Fruit fly (Drosophila melanogaster) whole organism, embryonic: Measurements from ENCODE around the gene Tmep.

ENCODE experiments used
- Asciz ChIP-seq: fragments of 200-800 bp; sonication (Bioruptor generic); optimal IDR thresholded peaks from 2 replicates; lab custom pipeline; 2017; ENCODE audit warnings: missing biosample characterization, mild to moderate bottlenecking, missing genetic modification characterization, missing genetic modification reagents
- Atf6 ChIP-seq: fragments of 200-800 bp; sonication (Bioruptor generic); IDR thresholded peaks from 2 replicates; pipeline ENCODE4 v1.3.6; 2022; ENCODE audit warnings: missing biosample characterization, missing genetic modification characterization
- BEAF-32 ChIP-seq: fragments of 200-800 bp; sonication (Bioruptor generic); optimal IDR thresholded peaks from 3 replicates; lab custom pipeline; 2017; ENCODE audit warnings: missing biosample characterization, missing genetic modification characterization, mild to moderate bottlenecking, moderate library complexity, missing genetic modification reagents
- CG11456 ChIP-seq: fragments of 200-800 bp; sonication (Bioruptor generic); IDR thresholded peaks from 3 replicates; pipeline ENCODE4 v1.3.6; 2022; ENCODE audit warnings: missing biosample characterization, missing genetic modification characterization
- CG11560 ChIP-seq: fragments of 200-800 bp; sonication (Bioruptor generic); IDR thresholded peaks from 3 replicates; pipeline ENCODE4 v1.3.6; 2022; ENCODE audit warnings: missing biosample characterization, missing genetic modification characterization
- CG14710 ChIP-seq: fragments of 200-800 bp; sonication (Bioruptor generic); optimal IDR thresholded peaks from 3 replicates; lab custom pipeline; 2019; ENCODE audit warnings: missing biosample characterization, mild to moderate bottlenecking, missing genetic modification characterization, moderate library complexity
- CG14860 ChIP-seq: fragments of 200-800 bp; sonication (Bioruptor generic); IDR thresholded peaks from 3 replicates; pipeline ENCODE4 v1.3.6; 2022; ENCODE audit warnings: missing biosample characterization, missing genetic modification characterization; ENCODE audit not compliant: partially characterized antibody
- CG1603 ChIP-seq: fragments of 200-800 bp; sonication (Bioruptor generic); optimal IDR thresholded peaks from 2 replicates; lab custom pipeline; 2019; ENCODE audit warnings: missing biosample characterization, mild to moderate bottlenecking, missing genetic modification characterization, moderate library complexity
- CG16863 ChIP-seq: fragments of 200-800 bp; sonication (Bioruptor generic); optimal IDR thresholded peaks from 3 replicates; lab custom pipeline; 2016; ENCODE audit warnings: missing biosample characterization, missing genetic modification characterization
- CG2120 ChIP-seq: fragments of 200-800 bp; sonication (Bioruptor generic); optimal IDR thresholded peaks from 3 replicates; lab custom pipeline; 2016; ENCODE audit warnings: missing biosample characterization, missing genetic modification characterization
- CG30403 ChIP-seq: fragments of 200-800 bp; sonication (Bioruptor generic); optimal IDR thresholded peaks from 3 replicates; lab custom pipeline; 2016; ENCODE audit warnings: missing biosample characterization, missing genetic modification characterization
- CG31224 ChIP-seq: fragments of 200-800 bp; sonication (Bioruptor generic); IDR thresholded peaks from 2 replicates; pipeline ENCODE4 v1.3.6; 2022; ENCODE audit warnings: missing biosample characterization, missing genetic modification characterization
- CG31365 ChIP-seq: fragments of 200-800 bp; sonication (Bioruptor generic); optimal IDR thresholded peaks from 2 replicates; lab custom pipeline; 2018; ENCODE audit warnings: missing biosample characterization, mild to moderate bottlenecking, missing genetic modification characterization
- CG4360 ChIP-seq: fragments of 200-800 bp; sonication (Bioruptor generic); IDR thresholded peaks from 2 replicates; pipeline ENCODE4 v1.3.6; 2022; ENCODE audit warnings: missing biosample characterization, missing genetic modification characterization
- CG6791 ChIP-seq: fragments of 200-800 bp; sonication (Bioruptor generic); IDR thresholded peaks from 3 replicates; pipeline ENCODE4 v1.3.6; 2022; ENCODE audit warnings: missing biosample characterization, missing genetic modification characterization; ENCODE audit not compliant: partially characterized antibody
- CG6813 ChIP-seq: fragments of 200-800 bp; sonication (Bioruptor generic); optimal IDR thresholded peaks from 2 replicates; lab custom pipeline; 2017; ENCODE audit warnings: missing biosample characterization, missing genetic modification characterization, mild to moderate bottlenecking, moderate library complexity, missing genetic modification reagents
- Camta ChIP-seq: fragments of 200-800 bp; sonication (Bioruptor generic); optimal IDR thresholded peaks from 2 replicates; lab custom pipeline; 2016; ENCODE audit warnings: missing biosample characterization, missing genetic modification characterization
- Chrac-16 ChIP-seq: fragments of 200-800 bp; sonication (Bioruptor generic); optimal IDR thresholded peaks from 3 replicates; lab custom pipeline; 2016; ENCODE audit warnings: missing biosample characterization, missing genetic modification characterization
- E2f2 ChIP-seq: fragments of 200-800 bp; sonication (Bioruptor generic); IDR thresholded peaks from 2 replicates; pipeline ENCODE4 v1.3.6; 2022; ENCODE audit warnings: missing biosample characterization, missing genetic modification characterization
- ERR ChIP-seq: fragments of 200-800 bp; sonication (Bioruptor generic); optimal IDR thresholded peaks from 2 replicates; lab custom pipeline; 2016; ENCODE audit warnings: missing biosample characterization, missing genetic modification characterization
- HLH3B ChIP-seq: fragments of 200-800 bp; sonication (Bioruptor generic); IDR thresholded peaks from 2 replicates; pipeline ENCODE4 v1.3.6; 2022; ENCODE audit warnings: missing biosample characterization, missing genetic modification characterization
- Hr39 ChIP-seq: fragments of >200 bp; optimal IDR thresholded peaks from 2 replicates; lab custom pipeline; 2017
- Med ChIP-seq: fragments of 200-800 bp; sonication (Bioruptor generic); peaks from one replicate; lab custom pipeline; 2016; ENCODE audit warnings: missing biosample characterization, missing genetic modification characterization, mild to moderate bottlenecking, inconsistent platforms, moderate library complexity
- Meics ChIP-seq: fragments of 200-800 bp; sonication (Bioruptor generic); optimal IDR thresholded peaks from 2 replicates; lab custom pipeline; 2017; ENCODE audit warnings: missing biosample characterization, mild to moderate bottlenecking, missing genetic modification characterization
- Poxn ChIP-seq: fragments of 200-800 bp; sonication (Bioruptor generic); IDR thresholded peaks from 2 replicates; pipeline ENCODE4 v1.3.6; 2022; ENCODE audit warnings: missing biosample characterization, missing genetic modification characterization
- Scr ChIP-seq: fragments of 200-800 bp; sonication (Bioruptor generic); IDR thresholded peaks from 2 replicates; pipeline ENCODE4 v1.3.6; 2022; ENCODE audit warnings: missing biosample characterization, missing genetic modification characterization; ENCODE audit not compliant: partially characterized antibody
- Sry-β ChIP-seq: fragments of 200-800 bp; sonication (Bioruptor generic); optimal IDR thresholded peaks from 2 replicates; lab custom pipeline; 2018; ENCODE audit warnings: missing biosample characterization, mild to moderate bottlenecking, missing genetic modification characterization, moderate library complexity
- Tbp ChIP-seq: fragments of >200 bp; optimal IDR thresholded peaks from 2 replicates; lab custom pipeline; 2018; ENCODE audit warnings: missing biosample characterization, missing genetic modification characterization
- ab ChIP-seq: fragments of 200-800 bp; sonication (Bioruptor generic); optimal IDR thresholded peaks from 2 replicates; lab custom pipeline; 2016; ENCODE audit warnings: missing biosample characterization, missing genetic modification characterization
- ac ChIP-seq: fragments of 200-800 bp; sonication (Bioruptor generic); optimal IDR thresholded peaks from 3 replicates; lab custom pipeline; 2017; ENCODE audit warnings: missing biosample characterization, mild to moderate bottlenecking, missing genetic modification characterization
- amos ChIP-seq: fragments of 200-800 bp; sonication (Bioruptor generic); IDR thresholded peaks from 2 replicates; pipeline ENCODE4 v1.3.6; 2022; ENCODE audit warnings: missing biosample characterization, missing genetic modification characterization; ENCODE audit not compliant: partially characterized antibody
- aop ChIP-seq: fragments of 200-800 bp; sonication (Bioruptor generic); IDR thresholded peaks from 2 replicates; pipeline ENCODE4 v1.3.6; 2022; ENCODE audit warnings: missing biosample characterization, missing genetic modification characterization
- ase ChIP-seq: fragments of 200-800 bp; sonication (Bioruptor generic); IDR thresholded peaks from 3 replicates; pipeline ENCODE4 v1.3.6; 2022; ENCODE audit warnings: missing biosample characterization, missing genetic modification characterization
- hkb ChIP-seq, 2 experiments: fragments of 200-800 bp in 1 of 2; fragments of >200 bp in 1 of 2; sonication (Bioruptor generic) in 1 of 2; IDR thresholded peaks in 1 of 2; optimal IDR thresholded peaks in 1 of 2; 2 replicates each; pipeline versions ENCODE4 v1.3.6 to Lab custom; 2017 to 2022; ENCODE audit warnings: missing biosample characterization in 1 of 2, missing genetic modification characterization in 1 of 2
- inv ChIP-seq: fragments of 200-800 bp; sonication (Bioruptor generic); IDR thresholded peaks from 2 replicates; pipeline ENCODE4 v1.3.6; 2022; ENCODE audit warnings: missing biosample characterization, missing genetic modification characterization; ENCODE audit not compliant: partially characterized antibody
- nmo ChIP-seq: fragments of 200-800 bp; sonication (Bioruptor generic); optimal IDR thresholded peaks from 2 replicates; lab custom pipeline; 2018; ENCODE audit warnings: missing biosample characterization, mild to moderate bottlenecking, missing genetic modification characterization, moderate library complexity
- org-1 ChIP-seq: fragments of 200-800 bp; sonication (Bioruptor generic); optimal IDR thresholded peaks from 2 replicates; lab custom pipeline; 2017; ENCODE audit warnings: missing biosample characterization, missing genetic modification characterization
- pita ChIP-seq: fragments of 200-800 bp; sonication (Bioruptor generic); optimal IDR thresholded peaks from 2 replicates; lab custom pipeline; 2017; ENCODE audit warnings: missing biosample characterization, mild to moderate bottlenecking, missing genetic modification characterization
- schlank ChIP-seq: fragments of 200-800 bp; sonication (Bioruptor generic); optimal IDR thresholded peaks from 2 replicates; lab custom pipeline; 2018; ENCODE audit warnings: missing biosample characterization, mild to moderate bottlenecking, missing genetic modification characterization
- scrt ChIP-seq: fragments of 200-800 bp; sonication (Bioruptor generic); optimal IDR thresholded peaks from 2 replicates; lab custom pipeline; 2018; ENCODE audit warnings: missing biosample characterization, mild to moderate bottlenecking, missing genetic modification characterization, moderate library complexity
- sima ChIP-seq: fragments of 200-800 bp; sonication (Bioruptor generic); optimal IDR thresholded peaks from 2 replicates; lab custom pipeline; 2016; ENCODE audit warnings: missing biosample characterization, missing genetic modification characterization
- sisA ChIP-seq: fragments of 200-800 bp; sonication (Bioruptor generic); IDR thresholded peaks from 2 replicates; pipeline ENCODE4 v1.3.6; 2022; ENCODE audit warnings: missing biosample characterization, missing genetic modification characterization
- slou ChIP-seq: fragments of 200-800 bp; sonication (Bioruptor generic); optimal IDR thresholded peaks from 3 replicates; lab custom pipeline; 2016; ENCODE audit warnings: missing biosample characterization, missing genetic modification characterization
- sqz ChIP-seq: fragments of 200-800 bp; sonication (Bioruptor generic); optimal IDR thresholded peaks from 3 replicates; lab custom pipeline; 2018; ENCODE audit warnings: missing biosample characterization, mild to moderate bottlenecking, missing genetic modification characterization
- sr ChIP-seq: fragments of 200-800 bp; sonication (Bioruptor generic); IDR thresholded peaks from 3 replicates; pipeline ENCODE4 v1.3.6; 2022; ENCODE audit warnings: missing biosample characterization, missing genetic modification characterization
- stc ChIP-seq: fragments of 200-800 bp; sonication (Bioruptor generic); IDR thresholded peaks from 2 replicates; pipeline ENCODE4 v1.3.6; 2022; ENCODE audit warnings: missing biosample characterization, missing genetic modification characterization
- sug ChIP-seq: fragments of 200-800 bp; optimal IDR thresholded peaks from 2 replicates; lab custom pipeline; 2019; ENCODE audit warnings: missing biosample characterization, mild to moderate bottlenecking, missing genetic modification characterization, moderate library complexity
- tap ChIP-seq: fragments of 200-800 bp; optimal IDR thresholded peaks from 3 replicates; lab custom pipeline; 2019; ENCODE audit warnings: missing biosample characterization, mild to moderate bottlenecking, missing genetic modification characterization, moderate library complexity
- tio ChIP-seq: fragments of 200-800 bp; sonication (Bioruptor generic); optimal IDR thresholded peaks from 2 replicates; lab custom pipeline; 2017; ENCODE audit warnings: missing biosample characterization, missing genetic modification characterization, inconsistent platforms
- tll ChIP-seq, 2 experiments: fragments of 200-800 bp in 1 of 2; fragments of >200 bp in 1 of 2; sonication (Bioruptor generic) in 1 of 2; optimal IDR thresholded peaks; 2 replicates each; lab custom pipeline; 2017 to 2019; ENCODE audit warnings: missing biosample characterization in 2 of 2, missing genetic modification characterization in 2 of 2, mild to moderate bottlenecking in 1 of 2, moderate library complexity in 1 of 2
- vfl ChIP-seq: fragments of 200-800 bp; sonication (Bioruptor generic); optimal IDR thresholded peaks from 2 replicates; lab custom pipeline; 2016; ENCODE audit warnings: missing biosample characterization, missing genetic modification characterization

Tmep gene

dm6 chr3L:1584781-1585180, 15.8 kb downstream of the Tmep start (continued):
- TF ChIP-seq BEAF-32 (GFP tag; lab: Kevin White, UChicago) (no peak), nmo (GFP tag; lab: Kevin White, UChicago) (peak; percentile 2), Meics (GFP tag; lab: Kevin White, UChicago) (no peak), ac (no peak), CG16863 (GFP tag; lab: Kevin White, UChicago) (no peak), CG11560 (tag; lab: Robert Waterston, UW) (0 out of 3 replicates have a peak, but pooled peaks have one; percentile 18), CG14860 (GFP tag; lab: Robert Waterston, UW) (no peak), Camta (GFP tag; lab: Kevin White, UChicago) (no peak), sisA (GFP tag; lab: Robert Waterston, UW) (peak; percentile 39; the same call in 1 of the 2 replicates), aop (GFP tag; lab: Robert Waterston, UW) (no peak), Hr39 (lab: Kevin White, UChicago) (no peak), Sry-β (GFP tag; lab: Kevin White, UChicago) (no peak), amos (GFP tag; lab: Robert Waterston, UW) (no peak), ERR (no peak), Med (GFP tag; lab: Kevin White, UChicago) (peak; percentile 57), CG2120 (GFP tag; lab: Kevin White, UChicago) (no peak), slou (GFP tag; lab: Kevin White, UChicago) (no peak), Poxn (GFP tag; lab: Robert Waterston, UW) (no peak), CG6791 (GFP tag; lab: Robert Waterston, UW) (no peak), sug (tag; lab: Kevin White, UChicago) (no peak), Atf6 (no peak), tap (tag; lab: Kevin White, UChicago) (peak; percentile 47), sqz (GFP tag; lab: Kevin White, UChicago) (no peak), CG6813 (GFP tag; lab: Kevin White, UChicago) (no peak), Chrac-16 (GFP tag; lab: Kevin White, UChicago) (no peak), Tbp (no peak), sr (0 out of 3 replicates have a peak, but pooled peaks have one; percentile 36), CG31365 (tag; lab: Kevin White, UChicago) (no peak), tll (GFP tag; optimal IDR thresholded peaks at IDR 0.05; lab: Kevin White, UChicago) (no peak), CG1603 (tag; lab: Kevin White, UChicago) (peak; percentile 13), Scr (GFP tag; lab: Robert Waterston, UW) (no peak), hkb (optimal IDR thresholded peaks at IDR 0.05; lab: Kevin White, UChicago) (no peak), hkb (GFP tag; IDR thresholded peaks at IDR 0.05; lab: Robert Waterston, UW) (0 out of 2 replicates have a peak, but pooled peaks have one; percentile 34), sima (GFP tag; lab: Kevin White, UChicago) (no peak), schlank (no peak), tio (GFP tag; lab: Kevin White, UChicago) (no peak), Asciz (GFP tag; lab: Kevin White, UChicago) (peak; percentile 16), CG4360 (GFP tag; lab: Robert Waterston, UW) (no peak), ase (GFP tag; lab: Robert Waterston, UW) (0 out of 3 replicates have a peak, but pooled peaks have one; percentile 15), stc (GFP tag; lab: Robert Waterston, UW) (0 out of 2 replicates have a peak, but pooled peaks have one; percentile 30), CG14710 (no peak), pita (no peak), inv (GFP tag; lab: Robert Waterston, UW) (no peak), HLH3B (GFP tag; lab: Robert Waterston, UW) (peak; percentile 45; the same call in 1 of the 2 replicates), scrt (GFP tag; lab: Kevin White, UChicago) (no peak), CG11456 (GFP tag; lab: Robert Waterston, UW) (peak; percentile 53; the same call in 2 of the 3 replicates), org-1 (GFP tag; lab: Kevin White, UChicago) (no peak), E2f2 (GFP tag; lab: Robert Waterston, UW) (no peak), CG30403 (GFP tag; lab: Kevin White, UChicago) (no peak), CG31224 (no peak), ab (GFP tag; lab: Kevin White, UChicago) (no peak), vfl (no peak)
